Fruit fly (Drosophila melanogaster): Measurements from ENCODE around the gene crn.

crn gene

dm6 chrX:2296230-2297044 lies 46.7 kb upstream of the crn start (continued):
- peak; percentile 94 for TF ChIP-seq odd (GFP tag; optimal IDR thresholded peaks at IDR 0.05)
- TF ChIP-seq CG9727 (GFP tag; optimal IDR thresholded peaks at IDR 0.05) = peak; percentile 96
- TF ChIP-seq CG14860 (GFP tag; IDR thresholded peaks at IDR 0.05; ENCODE audit: partially characterized antibody) = no peak
- no peak for TF ChIP-seq inv (GFP tag; IDR thresholded peaks at IDR 0.05; ENCODE audit: partially characterized antibody)
- peak; percentile 94 for TF ChIP-seq CG13424 (tag; optimal IDR thresholded peaks at IDR 0.05)
- peak; percentile 58 for TF ChIP-seq Sry-δ (GFP tag; optimal IDR thresholded peaks at IDR 0.05)
- peak; percentile 96 for TF ChIP-seq CG16815 (GFP tag; optimal IDR thresholded peaks at IDR 0.05)
- peak; percentile 87 for TF ChIP-seq Dad (GFP tag; optimal IDR thresholded peaks at IDR 0.05)
- no peak for TF ChIP-seq Lpt (GFP tag; optimal IDR thresholded peaks at IDR 0.05)
- peak; percentile 69; the same call in 2 of the 3 replicates for TF ChIP-seq H15 (GFP tag; IDR thresholded peaks at IDR 0.05)
- peak; percentile 92 for TF ChIP-seq CG12104 (GFP tag; optimal IDR thresholded peaks at IDR 0.05)
- TF ChIP-seq CG7928 (GFP tag; optimal IDR thresholded peaks at IDR 0.05) = peak; percentile 66
- peak; percentile 62 for TF ChIP-seq CG10959 (GFP tag; IDR thresholded peaks at IDR 0.05)
- peak; percentile 86 for TF ChIP-seq Xrp1 (GFP tag; IDR thresholded peaks at IDR 0.05)
- peak; percentile 95 for TF ChIP-seq Meics (GFP tag; optimal IDR thresholded peaks at IDR 0.05)
- TF ChIP-seq Hr51 (GFP tag; optimal IDR thresholded peaks at IDR 0.05) = peak; percentile 88 to 95
- peak; percentile 88 for TF ChIP-seq twi (tag; optimal IDR thresholded peaks at IDR 0.05)
- peak; percentile 84 for TF ChIP-seq slbo (GFP tag; IDR thresholded peaks at IDR 0.05)
- TF ChIP-seq MBD-R2 (GFP tag; IDR thresholded peaks at IDR 0.05) = 0 out of 2 replicates have a peak, but pooled peaks have one; percentile 43
- TF ChIP-seq Awh (GFP tag; IDR thresholded peaks at IDR 0.05) = peak; percentile 61; the same call in 1 of the 2 replicates
- 0 out of 2 replicates have a peak, but pooled peaks have one; percentile 53 for TF ChIP-seq gsb (GFP tag; IDR thresholded peaks at IDR 0.05)
- TF ChIP-seq tx (GFP tag; optimal IDR thresholded peaks at IDR 0.05) = peak; percentile 94
- peak; percentile 87 for TF ChIP-seq CG11695 (GFP tag; IDR thresholded peaks at IDR 0.05)
- peak; percentile 88 for TF ChIP-seq CG6689 (GFP tag; IDR thresholded peaks at IDR 0.05)
- peak; percentile 95 for TF ChIP-seq CG30431 (GFP tag; optimal IDR thresholded peaks at IDR 0.05)
- peak; percentile 89 for TF ChIP-seq CG15696 (tag; optimal IDR thresholded peaks at IDR 0.05)
- TF ChIP-seq rib (GFP tag; IDR thresholded peaks at IDR 0.05) = no peak
- peak; percentile 83 for TF ChIP-seq vfl (GFP tag; optimal IDR thresholded peaks at IDR 0.05)
- TF ChIP-seq CrebB (tag; optimal IDR thresholded peaks at IDR 0.05) = peak; percentile 87
- peak in 1 of 2 experiments; percentile 94 for TF ChIP-seq Eip74EF (GFP tag; optimal IDR thresholded peaks at IDR 0.05)
- TF ChIP-seq jing (GFP tag; optimal IDR thresholded peaks at IDR 0.05) = peak; percentile 87
- TF ChIP-seq dati (GFP tag; IDR thresholded peaks at IDR 0.05) = no peak
- peak; percentile 90 for TF ChIP-seq onecut (GFP tag; IDR thresholded peaks at IDR 0.05)
- TF ChIP-seq TFAM (GFP tag; optimal IDR thresholded peaks at IDR 0.05) = peak; percentile 81
- TF ChIP-seq caup (GFP tag; optimal IDR thresholded peaks at IDR 0.05; ENCODE audit: severe bottlenecking) = peak; percentile 92
- TF ChIP-seq pzg (GFP tag; optimal IDR thresholded peaks at IDR 0.05) = peak; percentile 12
- TF ChIP-seq Hmx (GFP tag; optimal IDR thresholded peaks at IDR 0.05) = peak; percentile 84
- TF ChIP-seq Trl (optimal IDR thresholded peaks at IDR 0.05) = peak in 1 of 2 experiments; percentile 66
- peak; percentile 93 for TF ChIP-seq Trl (GFP tag; optimal IDR thresholded peaks at IDR 0.05)
- TF ChIP-seq bigmax (GFP tag; optimal IDR thresholded peaks at IDR 0.05) = no peak
- peak; percentile 70 for TF ChIP-seq Ada2b (GFP tag; IDR thresholded peaks at IDR 0.05)
- TF ChIP-seq CG6654 (GFP tag; optimal IDR thresholded peaks at IDR 0.05) = peak; percentile 85
- TF ChIP-seq BtbVII (GFP tag; optimal IDR thresholded peaks at IDR 0.05) = peak; percentile 95
- TF ChIP-seq CG10462 (GFP tag; optimal IDR thresholded peaks at IDR 0.05) = peak; percentile 92
- TF ChIP-seq Hsf (GFP tag; optimal IDR thresholded peaks at IDR 0.05) = peak; percentile 94
- peak; percentile 91 for TF ChIP-seq CG6854 (GFP tag; optimal IDR thresholded peaks at IDR 0.05)
- peak; percentile 81 for TF ChIP-seq Fer3 (tag; optimal IDR thresholded peaks at IDR 0.05)
- peak; percentile 77 for TF ChIP-seq CG32532 (GFP tag; IDR thresholded peaks at IDR 0.05)
- peak; percentile 37; the same call in 1 of the 2 replicates for TF ChIP-seq ap (GFP tag; IDR thresholded peaks at IDR 0.05)
